Worm (Caenorhabditis elegans) whole organism, mixed stage, embryonic: ENCODE measurements around the gene B0304.2.

ENCODE experiments used
- M03D4.4 ChIP-seq: sonication (generic microtip); optimal IDR thresholded peaks from 2 replicates; lab custom pipeline; 2017; ENCODE audit warnings: mild to moderate bottlenecking, missing genetic modification characterization, missing compliant biosample characterization
- blmp-1 ChIP-seq: fragments of 150-350 bp; optimal IDR thresholded peaks from 2 replicates; lab custom pipeline; 2014; ENCODE audit warnings: missing biosample characterization, missing genetic modification characterization
- ceh-39 ChIP-seq: fragments of 150-350 bp; optimal IDR thresholded peaks from 2 replicates; lab custom pipeline; 2014; ENCODE audit warnings: missing biosample characterization, missing genetic modification characterization
- ceh-83 ChIP-seq: fragments of 200-800 bp; sonication (Bioruptor generic); optimal IDR thresholded peaks from 2 replicates; lab custom pipeline; 2018; ENCODE audit warnings: mild to moderate bottlenecking, missing genetic modification characterization, missing compliant biosample characterization
- ces-1 ChIP-seq: fragments of 150-350 bp; optimal IDR thresholded peaks from 2 replicates; lab custom pipeline; 2014; ENCODE audit warnings: missing biosample characterization, missing genetic modification reagents, missing genetic modification characterization
- cnd-1 ChIP-seq: fragments of 200-800 bp; sonication (Bioruptor generic); optimal IDR thresholded peaks from 2 replicates; lab custom pipeline; 2018; ENCODE audit warnings: mild to moderate bottlenecking, missing genetic modification characterization, missing compliant biosample characterization
- drap-1 ChIP-seq: fragments of 200-800 bp; sonication (Bioruptor generic); optimal IDR thresholded peaks from 3 replicates; lab custom pipeline; 2018; ENCODE audit warnings: mild to moderate bottlenecking, missing genetic modification characterization, missing compliant biosample characterization
- elt-1 ChIP-seq: sonication (generic microtip); optimal IDR thresholded peaks from 2 replicates; lab custom pipeline; 2017; ENCODE audit warnings: missing genetic modification characterization, mild to moderate bottlenecking, missing compliant biosample characterization, antibody characterized with exemption, moderate library complexity, borderline replicate concordance; ENCODE audit not compliant: insufficient read depth
- elt-3 ChIP-seq: fragments of 150-350 bp; optimal IDR thresholded peaks from 2 replicates; lab custom pipeline; 2014; ENCODE audit warnings: missing biosample characterization, missing genetic modification characterization
- flh-1 ChIP-seq: fragments of 200-800 bp; sonication (Bioruptor generic); optimal IDR thresholded peaks from 2 replicates; lab custom pipeline; 2018; ENCODE audit warnings: mild to moderate bottlenecking, missing genetic modification characterization, moderate library complexity, missing compliant biosample characterization
- ham-2 ChIP-seq: fragments of 200-800 bp; sonication (Bioruptor generic); optimal IDR thresholded peaks from 2 replicates; lab custom pipeline; 2018; ENCODE audit warnings: mild to moderate bottlenecking, missing genetic modification characterization, missing compliant biosample characterization
- hlh-1 ChIP-seq: fragments of 150-350 bp; optimal IDR thresholded peaks from 2 replicates; lab custom pipeline; 2014; ENCODE audit warnings: missing biosample characterization, missing genetic modification reagents, missing genetic modification characterization
- lin-32 ChIP-seq: fragments of 200-800 bp; sonication (Bioruptor generic); optimal IDR thresholded peaks from 2 replicates; lab custom pipeline; 2018; ENCODE audit warnings: mild to moderate bottlenecking, missing genetic modification characterization, missing compliant biosample characterization
- lsy-2 ChIP-seq: fragments of 150-350 bp; optimal IDR thresholded peaks from 2 replicates; lab custom pipeline; 2014; ENCODE audit warnings: missing biosample characterization, missing genetic modification characterization
- mab-5 ChIP-seq: fragments of 150-350 bp; optimal IDR thresholded peaks from 2 replicates; lab custom pipeline; 2014; ENCODE audit warnings: missing biosample characterization, missing genetic modification characterization
- mep-1 ChIP-seq: fragments of 150-350 bp; optimal IDR thresholded peaks from 2 replicates; lab custom pipeline; 2017; ENCODE audit warnings: missing biosample characterization, missing genetic modification reagents, missing genetic modification characterization, inconsistent platforms
- nhr-12 ChIP-seq: fragments of 150-350 bp; optimal IDR thresholded peaks from 2 replicates; lab custom pipeline; 2014; ENCODE audit warnings: missing biosample characterization, missing genetic modification characterization
- nhr-2 ChIP-seq: fragments of 150-350 bp; optimal IDR thresholded peaks from 2 replicates; lab custom pipeline; 2014; ENCODE audit warnings: missing biosample characterization, missing genetic modification characterization
- nhr-237 ChIP-seq: fragments of 150-350 bp; optimal IDR thresholded peaks from 2 replicates; lab custom pipeline; 2014; ENCODE audit warnings: missing biosample characterization, missing genetic modification characterization
- nhr-76 ChIP-seq: sonication (generic microtip); optimal IDR thresholded peaks from 2 replicates; lab custom pipeline; 2017; ENCODE audit warnings: missing biosample characterization, missing genetic modification characterization
- pha-4 ChIP-seq: fragments of 150-350 bp; optimal IDR thresholded peaks from 2 replicates; lab custom pipeline; 2018; ENCODE audit warnings: missing biosample characterization, missing genetic modification reagents, missing genetic modification characterization
- sem-2 ChIP-seq: fragments of 200-800 bp; sonication (Bioruptor generic); optimal IDR thresholded peaks from 2 replicates; lab custom pipeline; 2018; ENCODE audit warnings: mild to moderate bottlenecking, missing genetic modification characterization, missing compliant biosample characterization
- snpc-4 ChIP-seq: fragments of 150-350 bp; optimal IDR thresholded peaks from 2 replicates; lab custom pipeline; 2014; ENCODE audit warnings: missing biosample characterization, missing genetic modification characterization
- sptf-1 ChIP-seq: sonication (generic microtip); optimal IDR thresholded peaks from 2 replicates; lab custom pipeline; 2017; ENCODE audit warnings: mild to moderate bottlenecking, missing genetic modification characterization, moderate library complexity, missing compliant biosample characterization
- unc-120 ChIP-seq: sonication (generic microtip); optimal IDR thresholded peaks from 2 replicates; lab custom pipeline; 2017; ENCODE audit warnings: missing genetic modification characterization, missing compliant biosample characterization; ENCODE audit not compliant: poor library complexity, severe bottlenecking
- unc-39 ChIP-seq: fragments of 150-350 bp; optimal IDR thresholded peaks from 2 replicates; lab custom pipeline; 2014; ENCODE audit warnings: missing biosample characterization, missing genetic modification characterization
- unc-62 ChIP-seq: fragments of 150-350 bp; optimal IDR thresholded peaks from 2 replicates; lab custom pipeline; 2014; ENCODE audit warnings: missing biosample characterization, missing genetic modification reagents, missing genetic modification characterization
- zip-8 ChIP-seq: fragments of 150-350 bp; optimal IDR thresholded peaks from 2 replicates; lab custom pipeline; 2014; ENCODE audit warnings: missing biosample characterization, missing genetic modification characterization
- ztf-11 ChIP-seq: fragments of 150-350 bp; optimal IDR thresholded peaks from 2 replicates; lab custom pipeline; 2014; ENCODE audit warnings: missing biosample characterization, missing genetic modification characterization

The B0304.2 gene

DNA sequence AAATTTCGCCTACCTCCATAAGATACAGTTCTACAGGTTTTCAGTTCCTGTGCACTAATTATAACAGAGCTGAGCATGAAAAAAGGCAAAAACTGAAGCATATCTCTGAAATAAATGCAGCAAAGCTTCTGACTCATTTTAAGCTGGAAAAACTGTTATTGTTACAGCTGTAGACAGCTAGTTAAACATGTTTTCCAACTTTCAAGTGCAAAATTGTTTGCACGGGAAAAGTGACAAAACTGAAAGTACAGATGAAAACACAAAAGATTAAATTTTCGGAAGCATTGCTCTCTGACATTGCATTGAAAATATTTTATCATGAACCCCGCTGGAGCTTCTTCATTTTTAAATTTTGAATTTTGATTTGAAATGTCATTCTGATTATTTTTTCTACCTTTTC is 32.7 kb upstream of the B0304.2 start, which contains the start of gene T05C1.5:
Gene T05C1.5, minus strand, starts transcription at position 101 of the 400 bp plus-strand sequence.
- TF ChIP-seq ztf-11 (tag; lab: Kevin White, UChicago) = no peak
- TF ChIP-seq sem-2 (GFP tag; lab: Kevin White, UChicago) = no peak
- no peak for TF ChIP-seq mep-1 (tag; lab: Kevin White, UChicago)
- no peak for TF ChIP-seq hlh-1
- no peak for TF ChIP-seq nhr-76 (tag; lab: Kevin White, UChicago)
- TF ChIP-seq snpc-4 (tag; lab: Kevin White, UChicago) = no peak
- TF ChIP-seq sptf-1 = no peak
- TF ChIP-seq zip-8 (tag; lab: Kevin White, UChicago) = no peak
- no peak for TF ChIP-seq ceh-39
- no peak for TF ChIP-seq unc-39 (tag; lab: Kevin White, UChicago)
- no peak for TF ChIP-seq lsy-2
- no peak for TF ChIP-seq lin-32 (GFP tag; lab: Kevin White, UChicago)
- no peak for TF ChIP-seq drap-1 (GFP tag; lab: Kevin White, UChicago)
- no peak for TF ChIP-seq elt-1
- no peak for TF ChIP-seq cnd-1 (tag; lab: Kevin White, UChicago)
- TF ChIP-seq M03D4.4 (tag; lab: Kevin White, UChicago) = no peak
- no peak for TF ChIP-seq nhr-2 (tag; lab: Kevin White, UChicago)
- TF ChIP-seq ham-2 = no peak

DNA sequence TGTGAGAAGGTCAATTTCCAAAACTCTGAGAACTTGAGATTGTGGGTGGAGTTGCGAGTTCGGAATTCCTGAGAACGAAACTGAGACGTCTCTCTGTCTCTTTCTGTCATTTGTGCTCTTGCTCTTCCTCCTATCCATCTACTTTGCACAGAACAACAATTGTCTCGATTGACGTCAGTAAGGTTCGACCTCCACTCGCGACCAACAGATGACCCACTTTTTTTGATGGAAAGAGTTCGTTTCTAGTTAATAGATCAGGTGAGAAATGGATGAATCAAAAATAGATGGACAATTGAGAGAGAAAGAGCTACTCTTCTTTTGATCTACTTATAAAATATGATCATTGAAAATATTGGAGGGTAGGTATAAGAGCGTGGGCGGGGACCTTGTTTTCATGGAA is 28.9 kb upstream of the B0304.2 start:
- TF ChIP-seq hlh-1 = peak; percentile 87
- TF ChIP-seq nhr-76 (tag; lab: Kevin White, UChicago) = no peak

DNA sequence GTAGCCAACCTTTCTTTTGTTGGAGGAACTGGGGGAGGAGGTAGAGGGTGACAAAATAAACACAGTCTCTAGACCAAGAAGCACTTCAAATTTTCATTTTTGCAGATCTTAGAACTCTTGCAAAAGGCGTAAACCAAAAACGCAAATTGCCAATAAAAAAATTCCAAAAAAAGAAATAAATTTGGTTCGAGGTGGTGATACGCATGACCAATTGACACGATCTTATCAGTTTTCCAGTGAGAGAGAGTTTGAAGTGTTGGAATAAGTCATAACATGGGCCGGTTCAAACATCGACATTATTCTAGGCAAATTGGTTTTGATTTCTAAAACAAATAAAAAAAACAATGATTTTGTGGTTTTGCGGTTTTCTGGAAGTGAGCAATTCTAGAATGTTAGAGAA is 27.6 kb upstream of the B0304.2 start:
- TF ChIP-seq nhr-2 (tag; lab: Kevin White, UChicago) (no peak), zip-8 (tag; lab: Kevin White, UChicago) (no peak), elt-1 (no peak), sptf-1 (no peak), elt-3 (no peak), ces-1 (GFP tag; lab: Kevin White, UChicago) (no peak), snpc-4 (tag; lab: Kevin White, UChicago) (no peak), sem-2 (GFP tag; lab: Kevin White, UChicago) (no peak), lin-32 (GFP tag; lab: Kevin White, UChicago) (no peak), unc-120 (tag; lab: Kevin White, UChicago) (no peak), mep-1 (tag; lab: Kevin White, UChicago) (no peak), ceh-39 (no peak), lsy-2 (no peak)

DNA sequence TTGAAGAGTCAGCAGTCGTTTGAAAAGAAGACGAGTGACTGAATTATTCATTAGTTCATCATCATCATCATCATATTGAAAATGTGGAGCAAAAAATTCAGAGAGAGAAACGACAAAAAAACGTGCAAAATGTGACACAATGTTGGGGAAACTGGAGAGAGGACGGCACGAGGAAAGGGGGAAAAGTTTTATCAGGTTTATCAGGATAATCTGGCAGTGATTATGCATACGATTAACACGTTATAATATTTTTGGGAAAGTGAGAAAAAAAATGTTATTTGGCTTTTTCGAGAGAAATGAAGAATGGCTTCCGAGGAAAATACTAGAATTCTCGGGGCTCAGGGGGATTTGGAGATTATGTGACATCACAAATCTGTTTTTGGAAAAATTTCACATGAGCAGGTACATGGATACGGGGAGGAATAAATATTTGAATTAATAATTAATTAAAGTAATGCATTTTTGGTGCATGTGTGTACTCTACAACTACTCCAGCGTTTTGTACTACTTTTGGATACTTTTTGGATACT is 18.3 kb upstream of the B0304.2 start, which contains the start of gene camt-1:
Gene camt-1, minus strand, starts transcription at position 51 of the 530 bp plus-strand sequence.
- TF ChIP-seq zip-8 (tag; lab: Kevin White, UChicago) = no peak
- no peak for TF ChIP-seq ceh-39
- TF ChIP-seq unc-62 = no peak
- no peak for TF ChIP-seq sem-2 (GFP tag; lab: Kevin White, UChicago)
- TF ChIP-seq unc-120 (tag; lab: Kevin White, UChicago) = no peak

DNA sequence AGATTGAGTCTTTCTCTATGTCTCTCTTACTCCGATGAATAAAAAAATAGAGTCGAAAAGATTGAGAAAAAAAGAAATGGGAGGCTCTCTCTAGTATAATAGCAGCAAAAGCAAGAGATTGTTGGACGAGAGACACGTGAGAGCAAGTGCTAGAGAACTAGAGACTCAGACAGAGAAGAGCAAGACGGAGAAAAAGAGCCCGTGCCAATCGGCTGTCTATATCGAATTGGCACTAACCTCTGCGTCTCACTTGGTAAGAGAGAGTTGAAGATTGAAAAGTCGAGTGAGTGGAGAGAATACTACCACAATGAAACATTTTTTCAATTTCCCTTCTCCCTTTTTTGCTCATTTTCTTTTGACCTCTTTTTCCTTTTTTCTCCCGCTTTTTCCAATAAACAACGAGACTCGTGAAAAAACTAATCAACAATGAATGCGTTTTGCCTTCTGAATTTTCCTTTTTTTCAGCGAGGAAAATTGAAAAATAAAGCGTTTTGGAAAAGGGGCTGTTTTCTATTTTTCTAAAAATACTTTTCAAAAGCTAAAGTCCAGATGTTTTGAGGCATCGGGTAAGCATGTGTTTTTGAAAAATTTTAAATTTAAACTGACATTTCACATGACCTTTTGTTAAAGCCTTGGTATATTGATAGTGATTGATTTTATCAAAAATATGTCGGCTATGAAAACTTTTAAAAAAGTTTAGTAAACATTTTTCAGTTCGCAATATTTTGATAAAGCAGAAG is 16.7 kb upstream of the B0304.2 start:
- peak; percentile 65 for TF ChIP-seq unc-120 (tag; lab: Kevin White, UChicago)
- peak; percentile 86 for TF ChIP-seq hlh-1
- TF ChIP-seq nhr-2 (tag; lab: Kevin White, UChicago) = no peak
- TF ChIP-seq ces-1 (GFP tag; lab: Kevin White, UChicago) = peak; percentile 85
- TF ChIP-seq lsy-2 = peak; percentile 17
- TF ChIP-seq, all 35 proteins: peak for 4

DNA sequence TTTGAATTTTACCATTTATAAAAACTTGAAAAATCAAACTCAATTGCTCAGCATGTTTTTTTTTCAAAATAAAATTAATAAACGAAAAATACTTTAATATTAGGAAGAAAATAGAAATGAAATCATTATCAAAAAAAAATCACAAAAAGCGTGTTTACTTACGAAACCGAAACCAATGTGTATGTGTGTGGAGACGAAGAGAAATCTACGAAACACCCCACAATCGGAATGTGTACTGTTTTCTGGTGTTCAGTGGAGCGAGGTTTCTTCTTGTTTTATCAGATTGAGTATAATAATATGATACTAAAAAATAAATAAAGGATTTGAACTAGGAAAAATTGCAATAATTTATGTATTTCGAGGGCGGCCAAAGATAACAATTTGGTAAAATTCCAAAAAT is 15.8 kb upstream of the B0304.2 start:
- TF ChIP-seq ceh-83 (GFP tag; lab: Kevin White, UChicago) = no peak
- TF ChIP-seq zip-8 (tag; lab: Kevin White, UChicago) = no peak
- TF ChIP-seq ham-2 = no peak
- TF ChIP-seq nhr-237 (tag; lab: Kevin White, UChicago) = no peak
- TF ChIP-seq pha-4 (tag; lab: Kevin White, UChicago) = no peak
- TF ChIP-seq sptf-1 = no peak
- TF ChIP-seq mab-5 (tag; lab: Kevin White, UChicago) = no peak
- no peak for TF ChIP-seq nhr-2 (tag; lab: Kevin White, UChicago)
- TF ChIP-seq nhr-12 = no peak
- no peak for TF ChIP-seq drap-1 (GFP tag; lab: Kevin White, UChicago)
- TF ChIP-seq unc-62 = no peak
- TF ChIP-seq lin-32 (GFP tag; lab: Kevin White, UChicago) = no peak
- TF ChIP-seq flh-1 (GFP tag; lab: Kevin White, UChicago) = no peak
- TF ChIP-seq blmp-1 (tag; lab: Kevin White, UChicago) = no peak
